Fruit fly (Drosophila melanogaster): ENCODE measurements around the gene Prx3.

DNA sequence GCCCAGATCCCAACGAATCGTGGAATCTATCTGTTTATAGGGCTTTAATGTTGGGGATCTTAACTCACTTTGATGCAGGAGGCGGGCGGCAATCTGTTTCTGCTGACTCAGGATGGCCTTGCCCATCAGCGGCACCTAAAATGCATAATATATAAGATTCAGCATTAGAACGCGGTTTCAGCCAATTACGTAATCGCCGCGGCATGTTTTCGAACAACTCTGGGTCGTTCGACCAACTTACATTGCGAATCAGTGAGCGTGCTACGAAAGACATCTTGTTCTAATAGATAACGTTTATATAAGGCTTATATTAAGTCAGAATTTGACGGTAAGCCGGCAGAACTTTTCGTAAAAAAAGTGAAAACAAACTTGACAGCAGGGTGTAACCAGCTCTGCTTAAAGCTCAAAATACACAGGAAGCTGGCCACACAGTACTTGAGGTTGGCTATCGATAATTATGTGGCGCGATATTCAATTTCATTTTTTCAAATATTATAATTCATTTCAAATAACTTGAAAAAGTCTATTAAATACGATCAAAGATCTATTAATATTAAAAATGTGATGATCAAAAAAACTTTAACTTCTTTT, at the start of gene Prx3:
- no peak for TF ChIP-seq Pif1A (GFP tag; optimal IDR thresholded peaks at IDR 0.05)
- no peak for TF ChIP-seq Ets98B (GFP tag; IDR thresholded peaks at IDR 0.05)
- TF ChIP-seq EcR (GFP tag; optimal IDR thresholded peaks at IDR 0.05) = no peak
- no peak for TF ChIP-seq CG12605 (GFP tag; IDR thresholded peaks at IDR 0.05)
- TF ChIP-seq CG4496 (GFP tag; IDR thresholded peaks at IDR 0.05) = no peak
- TF ChIP-seq fd96Ca (GFP tag; IDR thresholded peaks at IDR 0.05) = no peak
- no peak for TF ChIP-seq D1 (tag; optimal IDR thresholded peaks at IDR 0.05)
- no peak for TF ChIP-seq CG10348 (GFP tag; IDR thresholded peaks at IDR 0.05)
- TF ChIP-seq CG14655 (GFP tag; optimal IDR thresholded peaks at IDR 0.05) = no peak
- no peak for TF ChIP-seq gl (tag; optimal IDR thresholded peaks at IDR 0.05)
- TF ChIP-seq CG15710 (tag; optimal IDR thresholded peaks at IDR 0.05) = no peak
- TF ChIP-seq CG17806 (tag; optimal IDR thresholded peaks at IDR 0.05) = no peak
- TF ChIP-seq Pif1B (GFP tag; optimal IDR thresholded peaks at IDR 0.05) = no peak
- TF ChIP-seq CG32121 (GFP tag; IDR thresholded peaks at IDR 0.05) = no peak

All from whole organism, pupa.